Worm (Caenorhabditis elegans): Measurements from ENCODE around the gene F52H2.5.

F52H2.5 gene

DNA sequence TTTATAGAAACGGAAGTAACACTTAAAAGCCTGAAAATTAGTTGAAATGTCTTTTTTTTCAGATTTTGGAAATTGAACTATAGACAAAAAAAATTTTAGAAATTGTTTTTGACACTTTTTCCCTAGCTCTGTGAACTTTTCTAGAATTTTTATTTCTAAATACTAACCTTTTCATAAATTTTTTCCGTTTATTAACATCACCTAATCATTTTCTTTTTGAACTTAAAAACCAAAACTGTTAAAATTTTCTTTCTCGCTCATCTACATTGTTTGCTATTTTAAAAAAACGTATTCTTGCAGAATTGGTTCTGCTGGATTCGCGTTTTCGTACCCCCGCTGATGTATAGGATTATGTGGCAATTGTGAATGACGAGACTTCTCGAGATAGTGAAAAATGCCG is 33.8 kb upstream of the F52H2.5 start, which contains the start of the genes nhr-40 and T03G6.7:
Gene nhr-40, plus strand, starts transcription at position 301 of the 400 bp plus-strand sequence.
Gene T03G6.7, plus strand, starts transcription at position 337 of the 400 bp plus-strand sequence.
- TF ChIP-seq ceh-14 (tag; optimal IDR thresholded peaks at IDR 0.05) = no peak

DNA sequence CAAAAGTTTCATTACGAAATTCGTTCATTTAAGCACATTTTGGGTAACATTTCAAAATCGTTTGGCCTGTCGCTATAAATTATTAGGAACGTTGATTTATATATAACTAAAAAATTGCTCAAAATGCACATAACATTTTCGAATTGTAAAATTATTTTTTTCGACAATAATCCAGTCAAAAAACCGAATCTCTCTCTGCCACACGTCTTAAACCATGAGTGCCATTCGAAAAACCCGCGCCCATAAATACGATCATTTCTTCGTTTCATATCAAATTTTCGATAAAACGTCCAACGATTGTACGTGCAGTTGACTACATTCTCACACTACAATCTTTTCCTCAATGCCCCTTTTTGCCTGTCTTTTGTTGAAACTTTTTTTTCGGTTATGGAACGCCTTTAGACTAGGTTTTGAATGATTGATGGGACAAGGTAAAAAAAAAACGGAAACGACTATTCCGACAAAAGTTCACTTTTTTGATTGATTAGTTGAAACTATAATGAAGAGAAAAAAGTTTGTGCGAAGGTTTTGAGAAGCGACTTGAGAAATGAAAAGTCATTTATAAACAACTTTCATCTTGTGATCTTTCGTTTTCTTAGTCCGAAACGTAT is 32.9 kb upstream of the F52H2.5 start:
- no peak for TF ChIP-seq pat-9 (tag; optimal IDR thresholded peaks at IDR 0.05)
- TF ChIP-seq hlh-13 (GFP tag; optimal IDR thresholded peaks at IDR 0.05) = no peak
- no peak for TF ChIP-seq sox-4 (tag; optimal IDR thresholded peaks at IDR 0.05)
- no peak for TF ChIP-seq tbx-7 (tag; optimal IDR thresholded peaks at IDR 0.05)
- no peak for TF ChIP-seq ceh-34 (tag; optimal IDR thresholded peaks at IDR 0.05)
- no peak for TF ChIP-seq ceh-24 (tag; optimal IDR thresholded peaks at IDR 0.05)
- no peak for TF ChIP-seq ttx-3 (tag; optimal IDR thresholded peaks at IDR 0.05)
- no peak for TF ChIP-seq nhr-232 (tag; optimal IDR thresholded peaks at IDR 0.05)
- TF ChIP-seq hlh-6 (tag; optimal IDR thresholded peaks at IDR 0.05) = no peak

DNA sequence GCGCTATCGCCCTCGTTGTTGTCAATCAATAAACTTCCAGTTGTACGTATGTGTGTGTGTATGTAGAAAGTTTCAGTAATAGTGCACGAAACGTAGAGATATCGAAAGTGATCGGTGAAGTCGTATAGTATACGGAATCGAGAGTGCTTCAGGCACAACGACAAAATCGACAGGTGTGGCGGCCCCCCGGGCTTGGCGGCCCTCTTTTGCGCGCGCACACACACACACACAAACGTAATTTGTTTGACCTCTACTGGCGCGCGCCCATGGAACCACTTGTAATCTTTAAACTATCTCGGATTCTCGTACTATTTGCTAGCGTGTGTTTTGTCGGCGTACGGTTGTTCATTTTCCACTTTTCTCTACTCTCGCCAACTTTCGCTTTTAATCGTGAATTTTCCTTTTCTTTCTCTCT is 31.7 kb upstream of the F52H2.5 start:
- TF ChIP-seq ceh-30 (tag; optimal IDR thresholded peaks at IDR 0.05) (no peak), nhr-232 (tag; optimal IDR thresholded peaks at IDR 0.05) (no peak), C08G9.2 (tag; optimal IDR thresholded peaks at IDR 0.05) (no peak), ref-2 (tag; optimal IDR thresholded peaks at IDR 0.05) (peak; percentile 54), K02D7.2 (tag; optimal IDR thresholded peaks at IDR 0.05) (no peak), pat-9 (tag; optimal IDR thresholded peaks at IDR 0.05) (no peak), C38D4.7 (GFP tag; optimal IDR thresholded peaks at IDR 0.05) (no peak), odd-2 (tag; optimal IDR thresholded peaks at IDR 0.05) (no peak), ceh-6 (GFP tag; optimal IDR thresholded peaks at IDR 0.05) (no peak), unc-42 (tag; optimal IDR thresholded peaks at IDR 0.05) (no peak), unc-86 (tag; optimal IDR thresholded peaks at IDR 0.05) (no peak), madf-2 (tag; optimal IDR thresholded peaks at IDR 0.05) (no peak), eyg-1 (tag; optimal IDR thresholded peaks at IDR 0.05) (no peak), sdc-2 (tag; optimal IDR thresholded peaks at IDR 0.05) (no peak), ets-4 (tag; optimal IDR thresholded peaks at IDR 0.05) (peak; percentile 11), lin-11 (tag; optimal IDR thresholded peaks at IDR 0.05) (no peak), nfya-1 (tag; optimal IDR thresholded peaks at IDR 0.05) (peak; percentile 8), ceh-31 (tag; optimal IDR thresholded peaks at IDR 0.05) (peak; percentile 58), hlh-15 (tag; optimal IDR thresholded peaks at IDR 0.05) (no peak), dmd-4 (tag; optimal IDR thresholded peaks at IDR 0.05; ENCODE audit: borderline replicate concordance) (no peak), zip-5 (tag; optimal IDR thresholded peaks at IDR 0.05) (no peak), npax-4 (tag; optimal IDR thresholded peaks at IDR 0.05) (no peak), pha-2 (tag; optimal IDR thresholded peaks at IDR 0.05) (no peak), pag-3 (tag; optimal IDR thresholded peaks at IDR 0.05; ENCODE audit: borderline replicate concordance) (no peak), sox-2 (GFP tag; IDR thresholded peaks at IDR 0.05) (no peak), hlh-6 (tag; optimal IDR thresholded peaks at IDR 0.05) (no peak), T23F11.4 (GFP tag; optimal IDR thresholded peaks at IDR 0.05) (no peak), ahr-1 (tag; optimal IDR thresholded peaks at IDR 0.05) (no peak), pqm-1 (tag; optimal IDR thresholded peaks at IDR 0.05) (no peak), ttx-3 (tag; optimal IDR thresholded peaks at IDR 0.05) (no peak), lim-6 (tag; optimal IDR thresholded peaks at IDR 0.05) (no peak), ceh-2 (tag; optimal IDR thresholded peaks at IDR 0.05) (peak; percentile 10), rnt-1 (tag; optimal IDR thresholded peaks at IDR 0.05) (no peak), ceh-18 (tag; optimal IDR thresholded peaks at IDR 0.05) (peak; percentile 74), pha-4 (tag; optimal IDR thresholded peaks at IDR 0.05) (no peak), dve-1 (tag; optimal IDR thresholded peaks at IDR 0.05) (no peak), K09A11.1 (tag; optimal IDR thresholded peaks at IDR 0.05; ENCODE audit: insufficient read depth) (no peak), ama-1 (optimal IDR thresholded peaks at IDR 0.05) (no peak), unc-55 (GFP tag; optimal IDR thresholded peaks at IDR 0.05) (no peak), gmeb-2 (tag; optimal IDR thresholded peaks at IDR 0.05) (no peak), ceh-24 (tag; optimal IDR thresholded peaks at IDR 0.05) (no peak), tbx-2 (tag; optimal IDR thresholded peaks at IDR 0.05) (peak; percentile 58), hlh-30 (tag; optimal IDR thresholded peaks at IDR 0.05; ENCODE audit: insufficient read depth) (no peak), hlh-13 (GFP tag; optimal IDR thresholded peaks at IDR 0.05) (no peak), ceh-34 (tag; optimal IDR thresholded peaks at IDR 0.05) (no peak)
